Fruit fly (Drosophila melanogaster) whole organism, embryonic: ENCODE measurements around the gene CG1092.

Source experiments
- Bdp1 ChIP-seq: fragments of 200-800 bp; sonication (Bioruptor generic); optimal IDR thresholded peaks from 3 replicates; lab custom pipeline; 2016; ENCODE audit warnings: missing biosample characterization, missing genetic modification characterization
- Bteb2 ChIP-seq: fragments of 200-800 bp; sonication (Bioruptor generic); optimal IDR thresholded peaks from 2 replicates; lab custom pipeline; 2016; ENCODE audit warnings: missing biosample characterization, missing genetic modification characterization
- CG11085 ChIP-seq: fragments of 200-800 bp; sonication (Bioruptor generic); IDR thresholded peaks from 2 replicates; pipeline ENCODE4 v1.3.6; 2022; ENCODE audit warnings: missing biosample characterization, missing genetic modification characterization
- CG12219 ChIP-seq: fragments of 200-800 bp; sonication (Bioruptor generic); optimal IDR thresholded peaks from 3 replicates; lab custom pipeline; 2018; ENCODE audit warnings: missing biosample characterization, mild to moderate bottlenecking, missing genetic modification characterization
- CG13123 ChIP-seq: fragments of 200-800 bp; sonication (Bioruptor generic); optimal IDR thresholded peaks from 2 replicates; lab custom pipeline; 2016; ENCODE audit warnings: missing biosample characterization, missing genetic modification characterization
- CG17568 ChIP-seq: fragments of 200-800 bp; sonication (Bioruptor generic); optimal IDR thresholded peaks from 2 replicates; lab custom pipeline; 2018; ENCODE audit warnings: missing biosample characterization, mild to moderate bottlenecking, missing genetic modification characterization, moderate library complexity
- CG17802 ChIP-seq: fragments of 200-800 bp; sonication (Bioruptor generic); optimal IDR thresholded peaks from 2 replicates; lab custom pipeline; 2018; ENCODE audit warnings: missing biosample characterization, mild to moderate bottlenecking, missing genetic modification characterization, moderate library complexity
- CG17912 ChIP-seq: fragments of 200-800 bp; sonication (Bioruptor generic); optimal IDR thresholded peaks from 2 replicates; lab custom pipeline; 2018; ENCODE audit warnings: missing biosample characterization, mild to moderate bottlenecking, missing genetic modification characterization
- CG18764 ChIP-seq: fragments of 200-800 bp; sonication (Bioruptor generic); optimal IDR thresholded peaks from 3 replicates; lab custom pipeline; 2016; ENCODE audit warnings: missing biosample characterization, missing genetic modification characterization
- CG31224 ChIP-seq: fragments of 200-800 bp; sonication (Bioruptor generic); IDR thresholded peaks from 2 replicates; pipeline ENCODE4 v1.3.6; 2022; ENCODE audit warnings: missing biosample characterization, missing genetic modification characterization
- CG42726 ChIP-seq: fragments of 200-800 bp; sonication (Bioruptor generic); IDR thresholded peaks from 2 replicates; pipeline ENCODE4 v1.3.6; 2022; ENCODE audit warnings: missing biosample characterization, missing genetic modification characterization; ENCODE audit not compliant: partially characterized antibody
- CG4424 ChIP-seq: fragments of 200-800 bp; sonication (Bioruptor generic); optimal IDR thresholded peaks from 3 replicates; lab custom pipeline; 2016; ENCODE audit warnings: missing biosample characterization, missing genetic modification characterization
- CG4854 ChIP-seq: fragments of 200-800 bp; sonication (Bioruptor generic); optimal IDR thresholded peaks from 2 replicates; lab custom pipeline; 2016; ENCODE audit warnings: missing biosample characterization, missing genetic modification characterization, inconsistent platforms
- CG5245 ChIP-seq: fragments of 200-800 bp; sonication (Bioruptor generic); optimal IDR thresholded peaks from 3 replicates; lab custom pipeline; 2016; ENCODE audit warnings: missing biosample characterization, missing genetic modification characterization
- CG5953 ChIP-seq: fragments of 200-800 bp; sonication (Bioruptor generic); IDR thresholded peaks from 2 replicates; pipeline ENCODE4 v1.3.6; 2022; ENCODE audit warnings: missing biosample characterization, missing genetic modification characterization
- CG6272 ChIP-seq: fragments of 200-800 bp; sonication (Bioruptor generic); IDR thresholded peaks from 2 replicates; pipeline ENCODE4 v1.3.6; 2022; ENCODE audit warnings: missing biosample characterization, missing genetic modification characterization
- CG6813 ChIP-seq: fragments of 200-800 bp; sonication (Bioruptor generic); optimal IDR thresholded peaks from 2 replicates; lab custom pipeline; 2017; ENCODE audit warnings: missing biosample characterization, missing genetic modification characterization, mild to moderate bottlenecking, moderate library complexity, missing genetic modification reagents
- CG7745 ChIP-seq: fragments of 200-800 bp; sonication (Bioruptor generic); optimal IDR thresholded peaks from 2 replicates; lab custom pipeline; 2018; ENCODE audit warnings: missing biosample characterization, mild to moderate bottlenecking, missing genetic modification characterization, moderate library complexity
- CHES-1-like ChIP-seq: fragments of 200-800 bp; sonication (Bioruptor generic); optimal IDR thresholded peaks from 2 replicates; lab custom pipeline; 2016; ENCODE audit warnings: missing biosample characterization, missing genetic modification characterization
- D ChIP-seq, 2 experiments: fragments of 200-800 bp in 1 of 2; fragments of >200 bp in 1 of 2; sonication (Bioruptor generic) in 1 of 2; optimal IDR thresholded peaks; 2 replicates in 1 of 2; 3 replicates in 1 of 2; lab custom pipeline; 2017; ENCODE audit warnings: mild to moderate bottlenecking in 1 of 2, missing biosample characterization in 1 of 2, missing genetic modification characterization in 1 of 2, missing genetic modification reagents in 1 of 2
- Dp ChIP-seq: fragments of 200-800 bp; sonication (Bioruptor generic); optimal IDR thresholded peaks from 2 replicates; lab custom pipeline; 2018; ENCODE audit warnings: missing biosample characterization, mild to moderate bottlenecking, missing genetic modification characterization, moderate library complexity
- Dref ChIP-seq: fragments of 200-800 bp; sonication (Bioruptor generic); IDR thresholded peaks from 2 replicates; pipeline ENCODE4 v1.3.6; 2022; ENCODE audit warnings: missing biosample characterization, missing genetic modification characterization
- Ets97D ChIP-seq: fragments of 200-800 bp; sonication (Bioruptor generic); optimal IDR thresholded peaks from 3 replicates; lab custom pipeline; 2016; ENCODE audit warnings: missing biosample characterization, missing genetic modification characterization
- Kr ChIP-seq: fragments of 200-800 bp; sonication (Bioruptor generic); optimal IDR thresholded peaks from 2 replicates; lab custom pipeline; 2017; ENCODE audit warnings: missing biosample characterization, mild to moderate bottlenecking, missing genetic modification characterization
- Lim3 ChIP-seq: fragments of 200-800 bp; sonication (Bioruptor generic); IDR thresholded peaks from 2 replicates; pipeline ENCODE4 v1.3.6; 2022; ENCODE audit warnings: missing biosample characterization, missing genetic modification characterization
- Meics ChIP-seq: fragments of 200-800 bp; sonication (Bioruptor generic); optimal IDR thresholded peaks from 2 replicates; lab custom pipeline; 2017; ENCODE audit warnings: missing biosample characterization, mild to moderate bottlenecking, missing genetic modification characterization
- PHDP ChIP-seq: fragments of 200-800 bp; sonication (Bioruptor generic); optimal IDR thresholded peaks from 3 replicates; lab custom pipeline; 2018; ENCODE audit warnings: missing biosample characterization, mild to moderate bottlenecking, missing genetic modification characterization, moderate library complexity
- Scr ChIP-seq: fragments of 200-800 bp; sonication (Bioruptor generic); IDR thresholded peaks from 2 replicates; pipeline ENCODE4 v1.3.6; 2022; ENCODE audit warnings: missing biosample characterization, missing genetic modification characterization; ENCODE audit not compliant: partially characterized antibody
- Side ChIP-seq: fragments of 200-800 bp; sonication (Bioruptor generic); optimal IDR thresholded peaks from 2 replicates; lab custom pipeline; 2016; ENCODE audit warnings: missing biosample characterization, missing genetic modification characterization
- Sry-β ChIP-seq: fragments of 200-800 bp; sonication (Bioruptor generic); optimal IDR thresholded peaks from 2 replicates; lab custom pipeline; 2018; ENCODE audit warnings: missing biosample characterization, mild to moderate bottlenecking, missing genetic modification characterization, moderate library complexity
- YL-1 ChIP-seq: fragments of 200-800 bp; sonication (Bioruptor generic); optimal IDR thresholded peaks from 3 replicates; lab custom pipeline; 2017; ENCODE audit warnings: missing biosample characterization, mild to moderate bottlenecking, missing genetic modification characterization
- ab ChIP-seq: fragments of 200-800 bp; sonication (Bioruptor generic); optimal IDR thresholded peaks from 2 replicates; lab custom pipeline; 2016; ENCODE audit warnings: missing biosample characterization, missing genetic modification characterization
- bab2 ChIP-seq: fragments of 200-800 bp; sonication (Bioruptor generic); optimal IDR thresholded peaks from 2 replicates; lab custom pipeline; 2016; ENCODE audit warnings: missing biosample characterization, missing genetic modification characterization
- br ChIP-seq: fragments of >200 bp; optimal IDR thresholded peaks from 2 replicates; lab custom pipeline; 2017
- chinmo ChIP-seq: fragments of 200-800 bp; sonication (Bioruptor generic); IDR thresholded peaks from 4 replicates; pipeline ENCODE4 v1.3.6; 2022; ENCODE audit warnings: missing biosample characterization, missing genetic modification characterization; ENCODE audit not compliant: partially characterized antibody
- corto ChIP-seq: fragments of 200-800 bp; sonication (Bioruptor generic); optimal IDR thresholded peaks from 2 replicates; lab custom pipeline; 2016; ENCODE audit warnings: missing biosample characterization, mild to moderate bottlenecking, missing genetic modification characterization, moderate library complexity
- crc ChIP-seq: fragments of 200-800 bp; sonication (Bioruptor generic); optimal IDR thresholded peaks from 2 replicates; lab custom pipeline; 2016; ENCODE audit warnings: missing biosample characterization, missing genetic modification characterization
- croc ChIP-seq: fragments of 200-800 bp; sonication (Bioruptor generic); conservative IDR thresholded peaks from 3 replicates; pipeline ENCODE4 v1.3.6; 2022; ENCODE audit warnings: missing biosample characterization, missing genetic modification characterization
- esg ChIP-seq: fragments of 200-800 bp; sonication (Bioruptor generic); conservative IDR thresholded peaks from 2 replicates; pipeline ENCODE4 v1.3.6; 2022; ENCODE audit warnings: missing biosample characterization, missing genetic modification characterization
- ham ChIP-seq: fragments of 200-800 bp; sonication (Bioruptor generic); IDR thresholded peaks from 2 replicates; pipeline ENCODE4 v1.3.6; 2022; ENCODE audit warnings: missing biosample characterization, missing genetic modification characterization
- insv ChIP-seq, 2 experiments: fragments of 200-800 bp; sonication (Bioruptor generic); optimal IDR thresholded peaks; 3 replicates each; lab custom pipeline; 2016 to 2018; ENCODE audit warnings: missing biosample characterization in 2 of 2, missing genetic modification characterization in 2 of 2
- jing ChIP-seq: fragments of 200-800 bp; sonication (Bioruptor generic); optimal IDR thresholded peaks from 2 replicates; lab custom pipeline; 2018; ENCODE audit warnings: missing biosample characterization, mild to moderate bottlenecking, missing genetic modification characterization
- lilli ChIP-seq: fragments of 200-800 bp; sonication (Bioruptor generic); optimal IDR thresholded peaks from 3 replicates; lab custom pipeline; 2016; ENCODE audit warnings: missing biosample characterization, missing genetic modification characterization
- phol ChIP-seq: fragments of 200-800 bp; sonication (Bioruptor generic); optimal IDR thresholded peaks from 3 replicates; lab custom pipeline; 2018; ENCODE audit warnings: missing biosample characterization, mild to moderate bottlenecking, missing genetic modification characterization, moderate library complexity
- ranshi ChIP-seq: fragments of 200-800 bp; sonication (Bioruptor generic); IDR thresholded peaks from 2 replicates; pipeline ENCODE4 v1.3.6; 2022; ENCODE audit warnings: missing biosample characterization, missing genetic modification characterization
- scrt ChIP-seq: fragments of 200-800 bp; sonication (Bioruptor generic); optimal IDR thresholded peaks from 2 replicates; lab custom pipeline; 2018; ENCODE audit warnings: missing biosample characterization, mild to moderate bottlenecking, missing genetic modification characterization, moderate library complexity
- sd ChIP-seq: fragments of 200-800 bp; sonication (Bioruptor generic); optimal IDR thresholded peaks from 3 replicates; lab custom pipeline; 2018; ENCODE audit warnings: missing biosample characterization, mild to moderate bottlenecking, missing genetic modification characterization, moderate library complexity
- stwl ChIP-seq: fragments of 200-800 bp; sonication (Bioruptor generic); optimal IDR thresholded peaks from 3 replicates; lab custom pipeline; 2018; ENCODE audit warnings: missing biosample characterization, mild to moderate bottlenecking, missing genetic modification characterization, moderate library complexity
- trem ChIP-seq: fragments of 200-800 bp; optimal IDR thresholded peaks from 3 replicates; lab custom pipeline; 2019; ENCODE audit warnings: missing biosample characterization, mild to moderate bottlenecking, missing genetic modification characterization, moderate library complexity

Gene CG1092

DNA sequence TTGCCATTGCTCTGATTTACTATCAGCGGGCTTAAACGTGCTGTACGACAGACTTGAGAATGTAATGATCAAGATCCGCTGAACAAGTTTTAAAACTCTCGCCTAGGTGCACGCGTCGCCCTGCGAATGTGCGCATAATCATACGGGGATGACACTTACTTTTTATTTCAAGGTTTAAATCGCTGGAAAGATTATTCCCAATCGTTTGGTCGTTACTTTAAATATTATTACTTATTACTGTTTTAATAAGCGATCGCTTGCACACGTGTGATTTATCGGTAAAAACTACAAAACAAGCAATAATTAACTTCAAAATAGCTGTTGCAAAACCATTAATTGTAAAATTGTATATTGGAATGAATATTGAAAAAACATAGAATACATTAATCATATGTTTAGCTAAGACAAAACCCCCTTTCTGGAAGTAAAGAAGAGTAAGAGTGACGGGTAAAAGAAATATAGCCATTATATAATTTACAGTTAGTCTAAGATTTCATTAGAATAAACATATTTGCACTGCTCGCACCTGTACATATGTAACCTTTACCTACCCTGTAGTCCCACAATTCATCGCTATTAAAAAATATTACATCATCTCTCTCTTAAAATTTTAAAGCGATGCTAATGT, 37.3 kb upstream of the CG1092 start, which contains the start of gene DhpD (continued):
- TF ChIP-seq Kr (GFP tag; lab: Kevin White, UChicago) (no peak), CG6272 (GFP tag; lab: Robert Waterston, UW) (peak; percentile 67; the same call in 1 of the 2 replicates), ham (GFP tag; lab: Robert Waterston, UW) (no peak), CG31224 (GFP tag; lab: Robert Waterston, UW) (peak; percentile 48; the same call in 1 of the 2 replicates), phol (peak; percentile 81), bab2 (GFP tag; lab: Kevin White, UChicago) (peak; percentile 65), Side (no peak), CG17912 (GFP tag; lab: Kevin White, UChicago) (no peak), CG6813 (GFP tag; lab: Kevin White, UChicago) (peak; percentile 56), PHDP (tag; lab: Kevin White, UChicago) (peak; percentile 74), CG4424 (peak; percentile 68), esg (GFP tag; lab: Robert Waterston, UW) (no peak; the same call in 1 of the 2 replicates), Bteb2 (GFP tag; lab: Kevin White, UChicago) (peak; percentile 56), scrt (GFP tag; lab: Kevin White, UChicago) (no peak), CG12219 (peak; percentile 58), CG5245 (GFP tag; lab: Kevin White, UChicago) (peak; percentile 46), D (optimal IDR thresholded peaks at IDR 0.05; lab: Kevin White, UChicago) (no peak), D (GFP tag; optimal IDR thresholded peaks at IDR 0.05; lab: Kevin White, UChicago) (peak; percentile 39), CG17568 (GFP tag; lab: Kevin White, UChicago) (no peak), lilli (GFP tag; lab: Kevin White, UChicago) (peak; percentile 79), crc (GFP tag; lab: Kevin White, UChicago) (no peak), Dref (peak; percentile 32; the same call in 1 of the 2 replicates), croc (GFP tag; lab: Robert Waterston, UW) (peak; percentile 42; the same call in 2 of the 3 replicates), CG42726 (GFP tag; lab: Robert Waterston, UW) (peak; percentile 88; the same call in 1 of the 2 replicates), Bdp1 (GFP tag; lab: Kevin White, UChicago) (no peak), Dp (GFP tag; lab: Kevin White, UChicago) (peak; percentile 31), trem (tag; lab: Kevin White, UChicago) (peak; percentile 50), YL-1 (GFP tag; lab: Kevin White, UChicago) (no peak), stwl (peak; percentile 15), chinmo (GFP tag; lab: Robert Waterston, UW) (peak; percentile 71; the same call in 2 of the 4 replicates), Ets97D (peak; percentile 54), ab (GFP tag; lab: Kevin White, UChicago) (no peak), corto (GFP tag; lab: Kevin White, UChicago) (peak; percentile 57), Meics (peak; percentile 75), ranshi (GFP tag; lab: Robert Waterston, UW) (peak; percentile 49), CG17802 (peak; percentile 1), br (lab: Kevin White, UChicago) (no peak), Lim3 (no peak), CG13123 (peak; percentile 17), Sry-β (GFP tag; lab: Kevin White, UChicago) (no peak), CG4854 (GFP tag; lab: Kevin White, UChicago) (peak; percentile 39), sd (tag; lab: Kevin White, UChicago) (no peak), Scr (GFP tag; lab: Robert Waterston, UW) (peak; percentile 74), jing (GFP tag; lab: Kevin White, UChicago) (peak; percentile 10), CG18764 (GFP tag; lab: Kevin White, UChicago) (peak; percentile 30), CG7745 (no peak), CHES-1-like (peak; percentile 45), CG5953 (GFP tag; lab: Robert Waterston, UW) (no peak), insv (GFP tag; optimal IDR thresholded peaks at IDR 0.05; lab: Kevin White, UChicago) (no peak), CG11085 (GFP tag; lab: Robert Waterston, UW) (peak; percentile 78)
